Fruit fly (Drosophila melanogaster) whole organism, embryonic: Measurements from ENCODE around the gene Shaw.

ENCODE experiments used
- Antp ChIP-seq: fragments of 200-800 bp; sonication (Bioruptor generic); optimal IDR thresholded peaks from 3 replicates; lab custom pipeline; 2016; ENCODE audit warnings: missing biosample characterization, missing genetic modification characterization
- Asciz ChIP-seq: fragments of 200-800 bp; sonication (Bioruptor generic); optimal IDR thresholded peaks from 2 replicates; lab custom pipeline; 2017; ENCODE audit warnings: missing biosample characterization, mild to moderate bottlenecking, missing genetic modification characterization, missing genetic modification reagents
- BtbVII ChIP-seq: fragments of 200-800 bp; sonication (Bioruptor generic); optimal IDR thresholded peaks from 3 replicates; lab custom pipeline; 2017; ENCODE audit warnings: missing biosample characterization, mild to moderate bottlenecking, missing genetic modification characterization
- CG12104 ChIP-seq: fragments of 200-800 bp; sonication (Bioruptor generic); optimal IDR thresholded peaks from 3 replicates; lab custom pipeline; 2016; ENCODE audit warnings: missing biosample characterization, missing genetic modification characterization
- CG13894 ChIP-seq: fragments of 200-800 bp; sonication (Bioruptor generic); optimal IDR thresholded peaks from 3 replicates; lab custom pipeline; 2018; ENCODE audit warnings: missing biosample characterization, mild to moderate bottlenecking, missing genetic modification characterization, moderate library complexity
- CG1603 ChIP-seq: fragments of 200-800 bp; sonication (Bioruptor generic); optimal IDR thresholded peaks from 2 replicates; lab custom pipeline; 2019; ENCODE audit warnings: missing biosample characterization, mild to moderate bottlenecking, missing genetic modification characterization, moderate library complexity
- CG1792 ChIP-seq: fragments of 200-800 bp; sonication (Bioruptor generic); optimal IDR thresholded peaks from 2 replicates; lab custom pipeline; 2016; ENCODE audit warnings: missing biosample characterization, missing genetic modification characterization
- CG18011 ChIP-seq: fragments of 200-800 bp; sonication (Bioruptor generic); optimal IDR thresholded peaks from 2 replicates; lab custom pipeline; 2017; ENCODE audit warnings: missing biosample characterization, missing genetic modification characterization, mild to moderate bottlenecking, moderate library complexity, missing genotype
- CG18262 ChIP-seq: fragments of 200-800 bp; optimal IDR thresholded peaks from 3 replicates; lab custom pipeline; 2019; ENCODE audit warnings: missing biosample characterization, mild to moderate bottlenecking, missing genetic modification characterization, moderate library complexity
- CG2199 ChIP-seq: fragments of 200-800 bp; sonication (Bioruptor generic); IDR thresholded peaks from 3 replicates; pipeline ENCODE4 v1.3.6; 2022; ENCODE audit warnings: missing biosample characterization, missing genetic modification characterization
- CG2712 ChIP-seq: fragments of 200-800 bp; optimal IDR thresholded peaks from 3 replicates; lab custom pipeline; 2019; ENCODE audit warnings: missing biosample characterization, mild to moderate bottlenecking, missing genetic modification characterization, moderate library complexity
- CG31441 ChIP-seq: fragments of 200-800 bp; sonication (Bioruptor generic); IDR thresholded peaks from 2 replicates; pipeline ENCODE4 v1.3.6; 2022; ENCODE audit warnings: missing biosample characterization, missing genetic modification characterization
- CG4404 ChIP-seq: fragments of 200-800 bp; sonication (Bioruptor generic); IDR thresholded peaks from 2 replicates; pipeline ENCODE4 v1.3.6; 2022; ENCODE audit warnings: missing biosample characterization, missing genetic modification characterization
- CG4617 ChIP-seq: fragments of 200-800 bp; sonication (Bioruptor generic); optimal IDR thresholded peaks from 3 replicates; lab custom pipeline; 2016; ENCODE audit warnings: missing biosample characterization, missing genetic modification characterization, borderline replicate concordance
- CG6272 ChIP-seq: fragments of 200-800 bp; sonication (Bioruptor generic); IDR thresholded peaks from 2 replicates; pipeline ENCODE4 v1.3.6; 2022; ENCODE audit warnings: missing biosample characterization, missing genetic modification characterization
- CG6854 ChIP-seq: fragments of 200-800 bp; sonication (Bioruptor generic); optimal IDR thresholded peaks from 3 replicates; lab custom pipeline; 2017; ENCODE audit warnings: missing biosample characterization, mild to moderate bottlenecking, missing genetic modification characterization
- CG8359 ChIP-seq: fragments of 200-800 bp; sonication (Bioruptor generic); optimal IDR thresholded peaks from 2 replicates; lab custom pipeline; 2017; ENCODE audit warnings: missing biosample characterization, mild to moderate bottlenecking, missing genetic modification characterization, borderline replicate concordance
- CHES-1-like ChIP-seq: fragments of 200-800 bp; sonication (Bioruptor generic); optimal IDR thresholded peaks from 2 replicates; lab custom pipeline; 2016; ENCODE audit warnings: missing biosample characterization, missing genetic modification characterization
- CkIIα-i1 ChIP-seq: fragments of 200-800 bp; sonication (Bioruptor generic); IDR thresholded peaks from 2 replicates; pipeline ENCODE4 v1.3.6; 2022; ENCODE audit warnings: missing biosample characterization, missing genetic modification characterization
- Dp ChIP-seq: fragments of 200-800 bp; sonication (Bioruptor generic); optimal IDR thresholded peaks from 2 replicates; lab custom pipeline; 2018; ENCODE audit warnings: missing biosample characterization, mild to moderate bottlenecking, missing genetic modification characterization, moderate library complexity
- E2f1 ChIP-seq: fragments of 200-800 bp; sonication (Bioruptor generic); IDR thresholded peaks from 2 replicates; pipeline ENCODE4 v1.3.6; 2022; ENCODE audit warnings: missing biosample characterization, missing genetic modification characterization
- Eip74EF ChIP-seq, 2 experiments: fragments of 200-800 bp in 1 of 2; fragments of >200 bp in 1 of 2; sonication (Bioruptor generic) in 1 of 2; optimal IDR thresholded peaks; 2 replicates each; lab custom pipeline; 2017 to 2019; ENCODE audit warnings: missing biosample characterization in 2 of 2, missing genetic modification characterization in 2 of 2, mild to moderate bottlenecking in 1 of 2, moderate library complexity in 1 of 2
- Mes4 ChIP-seq: fragments of 200-800 bp; sonication (Bioruptor generic); optimal IDR thresholded peaks from 2 replicates; lab custom pipeline; 2016; ENCODE audit warnings: missing biosample characterization, missing genetic modification characterization
- Mrtf ChIP-seq: fragments of 200-800 bp; sonication (Bioruptor generic); IDR thresholded peaks from 3 replicates; pipeline ENCODE4 v1.3.6; 2022; ENCODE audit warnings: missing biosample characterization, missing genetic modification characterization
- NC2β ChIP-seq: fragments of 200-800 bp; sonication (Bioruptor generic); optimal IDR thresholded peaks from 2 replicates; lab custom pipeline; 2016; ENCODE audit warnings: missing biosample characterization, missing genetic modification characterization
- Ptx1 ChIP-seq: fragments of 200-800 bp; sonication (Bioruptor generic); IDR thresholded peaks from 2 replicates; pipeline ENCODE4 v1.3.6; 2022; ENCODE audit warnings: missing biosample characterization, missing genetic modification characterization
- Rfx ChIP-seq: fragments of 200-800 bp; sonication (Bioruptor generic); IDR thresholded peaks from 2 replicates; pipeline ENCODE4 v1.3.6; 2022; ENCODE audit warnings: missing biosample characterization, missing genetic modification characterization
- Stat92E ChIP-seq, 3 experiments: fragments of >200 bp in 2 of 3; fragments of 200-800 bp in 1 of 3; sonication (Bioruptor generic) in 1 of 3; optimal IDR thresholded peaks; 2 replicates each; lab custom pipeline; 2017 to 2019; ENCODE audit warnings: missing biosample characterization in 3 of 3, missing genetic modification characterization in 3 of 3, mild to moderate bottlenecking in 1 of 3, moderate library complexity in 1 of 3
- Tbp ChIP-seq: fragments of >200 bp; optimal IDR thresholded peaks from 2 replicates; lab custom pipeline; 2018; ENCODE audit warnings: missing biosample characterization, missing genetic modification characterization
- ash1 ChIP-seq: fragments of 200-800 bp; sonication (Bioruptor generic); optimal IDR thresholded peaks from 2 replicates; lab custom pipeline; 2018; ENCODE audit warnings: missing biosample characterization, mild to moderate bottlenecking, missing genetic modification characterization
- cato ChIP-seq: fragments of 200-800 bp; sonication (Bioruptor generic); optimal IDR thresholded peaks from 2 replicates; lab custom pipeline; 2016; ENCODE audit warnings: missing biosample characterization, missing genetic modification characterization, borderline replicate concordance
- crp ChIP-seq, 2 experiments: fragments of 200-800 bp; sonication (Bioruptor generic); optimal IDR thresholded peaks; 2 replicates in 1 of 2; 3 replicates in 1 of 2; lab custom pipeline; 2017; ENCODE audit warnings: missing biosample characterization in 2 of 2, missing genetic modification characterization in 2 of 2, mild to moderate bottlenecking in 1 of 2, moderate library complexity in 1 of 2
- da ChIP-seq: fragments of 200-800 bp; sonication (Bioruptor generic); optimal IDR thresholded peaks from 2 replicates; lab custom pipeline; 2016; ENCODE audit warnings: missing biosample characterization, missing genetic modification characterization
- dysf ChIP-seq: fragments of 200-800 bp; sonication (Bioruptor generic); IDR thresholded peaks from 3 replicates; pipeline ENCODE4 v1.3.6; 2022; ENCODE audit warnings: missing biosample characterization, missing genetic modification characterization
- eyg ChIP-seq: fragments of 200-800 bp; sonication (Bioruptor generic); optimal IDR thresholded peaks from 3 replicates; lab custom pipeline; 2016; ENCODE audit warnings: missing biosample characterization, missing genetic modification characterization
- gem ChIP-seq: fragments of 200-800 bp; sonication (Bioruptor generic); optimal IDR thresholded peaks from 2 replicates; lab custom pipeline; 2019; ENCODE audit warnings: missing biosample characterization, mild to moderate bottlenecking, missing genetic modification characterization, moderate library complexity
- hth ChIP-seq: fragments of >200 bp; optimal IDR thresholded peaks from 2 replicates; lab custom pipeline; 2017; ENCODE audit warnings: inconsistent platforms
- jumu ChIP-seq: fragments of 200-800 bp; sonication (Bioruptor generic); optimal IDR thresholded peaks from 3 replicates; lab custom pipeline; 2016; ENCODE audit warnings: missing biosample characterization, missing genetic modification characterization
- klu ChIP-seq: fragments of 200-800 bp; sonication (Bioruptor generic); IDR thresholded peaks from 2 replicates; pipeline ENCODE4 v1.3.6; 2022; ENCODE audit warnings: missing biosample characterization, missing genetic modification characterization
- lov ChIP-seq, 2 experiments: fragments of 200-800 bp in 1 of 2; fragments of >200 bp in 1 of 2; sonication (Bioruptor generic) in 1 of 2; IDR thresholded peaks in 1 of 2; optimal IDR thresholded peaks in 1 of 2; 2 replicates in 1 of 2; 3 replicates in 1 of 2; pipeline versions ENCODE4 v1.3.6 to Lab custom; 2017 to 2022; ENCODE audit warnings: missing biosample characterization in 1 of 2, missing genetic modification characterization in 1 of 2
- nerfin-2 ChIP-seq: fragments of 200-800 bp; sonication (Bioruptor generic); IDR thresholded peaks from 2 replicates; pipeline ENCODE4 v1.3.6; 2022; ENCODE audit warnings: missing biosample characterization, missing genetic modification characterization; ENCODE audit not compliant: partially characterized antibody
- scrt ChIP-seq: fragments of 200-800 bp; sonication (Bioruptor generic); optimal IDR thresholded peaks from 2 replicates; lab custom pipeline; 2018; ENCODE audit warnings: missing biosample characterization, mild to moderate bottlenecking, missing genetic modification characterization, moderate library complexity
- slbo ChIP-seq: fragments of 200-800 bp; sonication (Bioruptor generic); IDR thresholded peaks from 2 replicates; pipeline ENCODE4 v1.3.6; 2022; ENCODE audit warnings: missing biosample characterization, missing genetic modification characterization
- ssp ChIP-seq: fragments of 200-800 bp; sonication (Bioruptor generic); IDR thresholded peaks from 2 replicates; pipeline ENCODE4 v1.3.6; 2022; ENCODE audit warnings: missing biosample characterization, missing genetic modification characterization
- tin ChIP-seq: fragments of 200-800 bp; sonication (Bioruptor generic); optimal IDR thresholded peaks from 3 replicates; lab custom pipeline; 2016; ENCODE audit warnings: missing biosample characterization, missing genetic modification characterization
- toy ChIP-seq: fragments of 200-800 bp; sonication (Bioruptor generic); IDR thresholded peaks from 2 replicates; pipeline ENCODE4 v1.3.6; 2022; ENCODE audit warnings: missing biosample characterization, missing genetic modification characterization
- unc-4 ChIP-seq: fragments of 200-800 bp; sonication (Bioruptor generic); IDR thresholded peaks from 2 replicates; pipeline ENCODE4 v1.3.6; 2022; ENCODE audit warnings: missing biosample characterization, missing genetic modification characterization; ENCODE audit not compliant: partially characterized antibody
- unpg ChIP-seq: fragments of 200-800 bp; sonication (Bioruptor generic); optimal IDR thresholded peaks from 3 replicates; lab custom pipeline; 2018; ENCODE audit warnings: missing biosample characterization, mild to moderate bottlenecking, missing genetic modification characterization, moderate library complexity
- vvl ChIP-seq: fragments of 200-800 bp; sonication (Bioruptor generic); IDR thresholded peaks from 2 replicates; pipeline ENCODE4 v1.3.6; 2022; ENCODE audit warnings: missing biosample characterization, missing genetic modification characterization

The Shaw gene

DNA sequence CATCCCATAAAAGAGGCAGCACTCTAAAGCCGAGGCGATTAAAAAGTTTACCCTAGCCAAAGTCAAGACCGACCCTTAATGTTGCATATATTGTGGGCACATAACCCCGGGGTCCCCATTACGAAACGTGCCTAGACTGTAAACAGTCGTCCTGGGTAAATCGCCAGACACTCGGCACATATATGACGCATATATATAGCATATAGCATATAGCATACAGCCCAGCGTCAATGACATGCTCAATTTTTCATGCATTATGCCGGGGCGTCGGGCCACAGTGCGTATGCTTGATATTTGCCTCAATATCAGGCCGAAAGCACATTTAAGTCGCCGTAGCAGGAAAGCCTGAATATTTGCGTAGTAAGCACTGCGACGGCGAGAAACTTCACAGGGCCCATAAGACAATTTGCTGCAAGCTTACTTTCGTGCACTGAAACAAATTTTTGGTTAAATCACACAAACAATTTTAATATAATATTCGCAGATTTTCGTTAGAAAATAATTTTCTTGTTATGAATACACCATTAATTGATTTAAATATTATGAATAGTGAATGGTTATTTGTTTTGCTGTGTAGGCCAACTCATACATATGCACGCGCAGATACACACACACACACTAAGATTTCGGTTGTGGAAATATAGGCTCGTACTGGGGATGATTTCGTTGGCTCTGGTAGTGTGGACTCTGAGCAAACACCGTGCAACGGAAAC is 37.0 kb downstream of the Shaw start (continued):
- TF ChIP-seq CG1792 (GFP tag; lab: Kevin White, UChicago) (no peak), jumu (GFP tag; lab: Kevin White, UChicago) (no peak), da (GFP tag; lab: Kevin White, UChicago) (no peak), ash1 (no peak), klu (GFP tag; lab: Robert Waterston, UW) (no peak), CHES-1-like (GFP tag; lab: Kevin White, UChicago) (no peak), hth (lab: Kevin White, UChicago) (no peak), CG6854 (GFP tag; lab: Kevin White, UChicago) (no peak), ssp (GFP tag; lab: Robert Waterston, UW) (0 out of 2 replicates have a peak, but pooled peaks have one; percentile 35), CkIIα-i1 (GFP tag; lab: Robert Waterston, UW) (no peak), scrt (GFP tag; lab: Kevin White, UChicago) (no peak), crp (GFP tag; optimal IDR thresholded peaks at IDR 0.05; lab: Kevin White, UChicago) (no peak), CG4404 (GFP tag; lab: Robert Waterston, UW) (no peak), Tbp (GFP tag; lab: Kevin White, UChicago) (no peak), E2f1 (peak; percentile 18; the same call in 1 of the 2 replicates), Ptx1 (peak; percentile 52), CG4617 (GFP tag; lab: Kevin White, UChicago) (no peak), slbo (peak; percentile 64), Dp (GFP tag; lab: Kevin White, UChicago) (no peak), vvl (GFP tag; lab: Robert Waterston, UW) (no peak), BtbVII (GFP tag; lab: Kevin White, UChicago) (peak; percentile 13), CG2199 (GFP tag; lab: Robert Waterston, UW) (no peak), nerfin-2 (GFP tag; lab: Robert Waterston, UW) (no peak), cato (GFP tag; lab: Kevin White, UChicago) (no peak), tin (GFP tag; lab: Kevin White, UChicago) (no peak), Stat92E (GFP tag; optimal IDR thresholded peaks at IDR 0.05; lab: Kevin White, UChicago) (no peak), gem (tag; lab: Kevin White, UChicago) (no peak), CG18262 (tag; lab: Kevin White, UChicago) (no peak), CG13894 (peak; percentile 99), CG31441 (GFP tag; lab: Robert Waterston, UW) (no peak), NC2β (GFP tag; lab: Kevin White, UChicago) (no peak), unpg (GFP tag; lab: Kevin White, UChicago) (no peak), CG6272 (no peak), Asciz (GFP tag; lab: Kevin White, UChicago) (no peak), toy (GFP tag; lab: Robert Waterston, UW) (no peak), unc-4 (GFP tag; lab: Robert Waterston, UW) (no peak), CG18011 (GFP tag; lab: Kevin White, UChicago) (no peak), Mrtf (GFP tag; lab: Robert Waterston, UW) (no peak; the same call in 2 of the 3 replicates), eyg (GFP tag; lab: Kevin White, UChicago) (no peak), CG2712 (no peak), CG8359 (GFP tag; lab: Kevin White, UChicago) (no peak), CG1603 (no peak), Mes4 (GFP tag; lab: Kevin White, UChicago) (no peak), lov (optimal IDR thresholded peaks at IDR 0.05; lab: Kevin White, UChicago) (no peak), lov (GFP tag; IDR thresholded peaks at IDR 0.05; lab: Robert Waterston, UW) (no peak), CG12104 (no peak), Eip74EF (GFP tag; optimal IDR thresholded peaks at IDR 0.05; lab: Kevin White, UChicago) (no peak), Antp (GFP tag; lab: Kevin White, UChicago) (no peak), Rfx (peak; percentile 62), dysf (GFP tag; lab: Robert Waterston, UW) (peak; percentile 59; the same call in 2 of the 3 replicates)
